Fruit fly (Drosophila melanogaster) whole organism: ENCODE measurements around the gene CG14096.
"Not testable (repeated sequence)": the region's sequence is repeated elsewhere in the genome, so short reads cannot be mapped to it uniquely, and the experiment has no call there.

Source experiments
- CG8478 ChIP-seq: fragments of >200 bp; optimal IDR thresholded peaks from 2 replicates; lab custom pipeline; 2018; ENCODE audit warnings: inconsistent platforms
- Dll ChIP-seq: fragments of >200 bp; optimal IDR thresholded peaks from 2 replicates; lab custom pipeline; 2017
- EcR ChIP-seq, 2 experiments: fragments of >200 bp; optimal IDR thresholded peaks; 2 replicates each; lab custom pipeline; 2017; ENCODE audit warnings: missing biosample characterization in 2 of 2, missing genetic modification characterization in 2 of 2, missing genetic modification reagents in 2 of 2
- pan ChIP-seq: fragments of >200 bp; optimal IDR thresholded peaks from 2 replicates; lab custom pipeline; 2017
- psq ChIP-seq: fragments of >200 bp; optimal IDR thresholded peaks from 2 replicates; lab custom pipeline; 2017
- usp ChIP-seq: fragments of >200 bp; optimal IDR thresholded peaks from 2 replicates; lab custom pipeline; 2017; ENCODE audit warnings: missing biosample characterization, missing genetic modification characterization, mixed read lengths

CG14096 gene

DNA sequence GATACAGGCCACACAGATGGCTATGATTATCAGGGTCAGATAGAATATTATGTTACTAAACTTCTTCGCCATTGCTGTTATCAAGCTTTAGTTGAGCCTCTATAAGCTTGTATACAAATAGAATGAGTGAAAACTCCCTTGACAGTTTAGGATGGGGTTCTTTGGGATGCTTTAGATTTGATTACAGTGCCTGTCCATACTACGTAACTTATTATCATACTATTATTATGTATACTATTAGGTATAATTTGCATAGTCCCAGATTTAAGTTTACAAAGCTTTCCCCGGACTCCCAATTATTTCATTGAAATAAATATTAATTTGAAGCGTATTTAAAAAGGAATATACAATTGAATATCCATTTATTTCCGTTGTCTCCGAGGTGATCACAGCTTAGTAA is 19.5 kb upstream of the CG14096 start, which contains the start of gene brv1:
TSS of gene brv1 (minus strand) at position 101 of the 400 bp plus-strand sequence.
- TF ChIP-seq CG8478 (lab: Kevin White, UChicago): no peak

DNA sequence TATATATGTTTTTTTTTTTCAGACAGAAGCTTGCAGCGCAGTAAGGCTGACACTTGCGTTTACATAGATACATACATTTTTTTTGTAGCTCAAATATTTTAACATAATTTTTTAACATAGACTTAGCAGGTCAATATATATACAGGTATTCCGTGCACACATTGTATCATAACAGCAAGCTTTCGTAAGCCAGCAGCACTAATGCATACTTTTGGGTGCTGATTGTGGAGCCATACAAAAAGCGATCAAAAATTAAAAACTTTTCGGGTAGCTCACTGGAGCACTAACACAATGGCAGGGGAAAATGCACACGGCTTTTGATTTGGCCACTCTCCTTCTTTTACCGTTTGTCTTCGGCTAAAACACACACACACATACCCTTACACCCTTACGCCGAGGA is 16.1 kb upstream of the CG14096 start:
- no peak for TF ChIP-seq CG8478 (lab: Kevin White, UChicago)
- no peak for TF ChIP-seq Dll (lab: Kevin White, UChicago)
- no peak for TF ChIP-seq psq (lab: Kevin White, UChicago)
- TF ChIP-seq usp: no peak
- no peak for TF ChIP-seq pan (lab: Kevin White, UChicago)
- TF ChIP-seq EcR (GFP tag; optimal IDR thresholded peaks at IDR 0.05; lab: Kevin White, UChicago): no peak

- no peak for TF ChIP-seq pan (lab: Kevin White, UChicago)
- TF ChIP-seq CG8478 (lab: Kevin White, UChicago): no peak
- TF ChIP-seq usp: no peak
- TF ChIP-seq EcR (GFP tag; optimal IDR thresholded peaks at IDR 0.05; lab: Kevin White, UChicago): no peak
- no peak for TF ChIP-seq psq (lab: Kevin White, UChicago)
- no peak for TF ChIP-seq Dll (lab: Kevin White, UChicago)
Observed at dm6 chr3L:19482014-19482413, 15.1 kb upstream of the CG14096 start.

DNA sequence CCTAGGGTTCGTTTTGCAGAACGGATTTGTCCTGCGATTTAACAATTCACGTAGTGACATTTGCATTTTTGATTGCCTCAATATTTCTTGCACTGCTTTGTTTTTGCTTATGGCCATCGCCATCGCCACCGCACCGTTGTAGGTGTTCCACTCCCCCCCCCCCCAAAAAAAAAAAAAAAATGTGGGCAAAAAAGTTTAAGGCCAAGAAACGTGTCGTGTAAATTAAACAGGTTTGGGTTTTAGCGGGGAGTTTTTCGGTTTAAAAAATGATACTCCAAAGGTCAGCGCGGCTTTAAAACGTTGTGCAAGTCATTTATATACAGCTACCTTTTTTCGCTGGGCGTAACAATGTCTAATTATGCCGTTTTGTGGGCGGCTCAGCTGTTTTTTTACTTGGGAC is 14.3 kb upstream of the CG14096 start:
- no peak for TF ChIP-seq usp
- no peak for TF ChIP-seq Dll (lab: Kevin White, UChicago)
- no peak for TF ChIP-seq EcR (GFP tag; optimal IDR thresholded peaks at IDR 0.05; lab: Kevin White, UChicago)
- TF ChIP-seq CG8478 (lab: Kevin White, UChicago): no peak

DNA sequence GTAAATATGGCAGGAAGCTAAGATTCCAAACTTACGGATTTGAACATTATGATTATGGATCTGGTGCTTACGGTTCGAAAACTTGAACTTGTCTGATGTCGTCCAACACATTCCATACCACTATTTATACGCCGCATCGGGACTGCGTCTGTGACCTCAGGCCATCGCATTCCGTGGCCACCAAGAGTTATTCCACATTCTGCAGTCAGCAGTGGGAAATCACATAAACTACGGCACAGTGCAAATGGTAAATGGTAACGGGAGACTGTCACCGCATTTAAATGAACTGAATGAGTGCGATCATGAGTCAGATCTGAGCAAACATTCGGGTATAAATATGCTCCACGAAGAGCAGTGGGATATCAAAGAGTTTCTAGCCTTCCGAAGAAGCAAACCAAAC is 8.6 kb upstream of the CG14096 start, which contains the start of the genes CG18294 and CG32213:
TSS of gene CG18294 (minus strand) at position 101 of the 400 bp plus-strand sequence.
TSS of gene CG32213 (plus strand) at position 362 of the 400 bp plus-strand sequence.
- TF ChIP-seq psq, pan, Dll (lab: Kevin White, UChicago): not testable (repeated sequence)

DNA sequence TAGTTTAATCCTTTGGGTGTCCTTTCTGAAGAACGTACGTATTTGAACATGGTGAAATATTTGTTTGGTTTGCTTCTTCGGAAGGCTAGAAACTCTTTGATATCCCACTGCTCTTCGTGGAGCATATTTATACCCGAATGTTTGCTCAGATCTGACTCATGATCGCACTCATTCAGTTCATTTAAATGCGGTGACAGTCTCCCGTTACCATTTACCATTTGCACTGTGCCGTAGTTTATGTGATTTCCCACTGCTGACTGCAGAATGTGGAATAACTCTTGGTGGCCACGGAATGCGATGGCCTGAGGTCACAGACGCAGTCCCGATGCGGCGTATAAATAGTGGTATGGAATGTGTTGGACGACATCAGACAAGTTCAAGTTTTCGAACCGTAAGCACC is 5.2 kb upstream of the CG14096 start, which contains the start of the genes 825-Oak and CG12519:
TSS of gene 825-Oak (minus strand) at position 101 of the 400 bp plus-strand sequence.
TSS of gene CG12519 (plus strand) at position 364 of the 400 bp plus-strand sequence.
- TF ChIP-seq usp; CG8478 (lab: Kevin White, UChicago); pan (lab: Kevin White, UChicago): not testable (repeated sequence)

DNA sequence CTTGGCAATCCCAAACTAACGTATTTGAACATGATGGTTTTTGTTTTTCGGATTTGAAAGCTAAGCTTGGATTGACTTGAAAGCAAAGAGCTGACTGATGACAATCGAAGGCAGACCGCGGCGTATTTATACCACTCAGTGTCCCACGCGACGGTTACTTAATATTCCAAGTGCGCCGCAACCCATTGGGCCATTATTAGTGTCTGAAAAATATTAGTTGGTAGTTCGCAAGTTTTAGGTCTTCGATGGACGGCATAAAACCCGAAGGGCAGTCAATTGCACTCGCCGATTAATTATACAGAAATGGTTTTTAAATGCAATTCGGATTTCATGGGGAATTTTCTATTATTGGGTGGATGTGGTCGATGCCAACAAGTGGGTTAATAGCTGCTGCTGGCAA is 2.2 kb downstream of the CG14096 start, which contains the start of gene CG14095:
TSS of gene CG14095 (minus strand) at position 101 of the 400 bp plus-strand sequence.
- TF ChIP-seq usp (no peak), pan (lab: Kevin White, UChicago) (no peak), EcR (GFP tag; optimal IDR thresholded peaks at IDR 0.05; lab: Kevin White, UChicago) (no peak), CG8478 (lab: Kevin White, UChicago) (no peak), Dll (lab: Kevin White, UChicago) (no peak), psq (lab: Kevin White, UChicago) (no peak)

DNA sequence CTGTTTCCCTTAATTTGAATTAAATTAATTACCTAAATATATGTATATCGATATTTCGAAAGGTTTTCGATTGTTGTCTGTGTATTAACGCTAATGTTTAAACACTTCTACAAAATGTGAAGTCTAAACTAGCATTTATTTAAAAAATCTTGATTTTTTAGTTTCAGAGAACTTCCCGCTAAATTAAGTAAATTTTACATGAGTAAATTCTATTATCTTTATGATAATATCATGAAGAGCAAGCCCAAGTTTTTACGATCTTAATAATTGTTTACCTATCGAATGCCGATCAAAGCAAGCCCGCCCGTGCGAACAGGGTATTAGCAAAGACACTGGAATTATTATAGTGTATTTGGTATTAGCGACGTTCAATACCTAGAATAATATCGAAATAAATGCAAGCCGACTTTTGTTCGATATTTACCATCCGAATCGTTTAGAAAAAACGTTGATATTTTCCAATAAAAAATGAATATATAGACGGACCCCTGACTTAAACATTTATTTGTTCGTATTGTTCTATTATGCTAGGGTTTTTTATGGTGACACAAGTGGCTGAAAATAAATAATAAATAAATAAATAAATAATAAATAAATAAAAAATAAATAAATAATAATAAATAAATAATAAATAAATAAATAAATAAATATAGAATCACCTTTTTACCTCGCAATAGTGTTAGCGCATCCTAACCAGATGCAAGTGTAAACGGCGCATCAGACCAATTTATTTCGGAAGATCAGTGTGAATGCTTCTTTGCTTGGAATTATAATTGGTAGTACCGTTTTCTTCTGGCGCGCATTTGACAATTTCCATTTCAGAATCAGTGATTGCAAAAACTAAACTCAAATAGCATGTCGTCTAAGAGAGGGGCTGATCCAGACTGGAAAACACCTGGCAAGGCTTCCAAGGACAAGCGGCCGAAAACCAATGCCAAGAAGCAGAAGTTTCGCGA is 20.2 kb downstream of the CG14096 start, which contains the start of the genes CG33062 and Chd3:
TSS of gene CG33062 (minus strand) at position 51 of the 956 bp plus-strand sequence.
TSS of gene Chd3 (plus strand) at position 780 of the 956 bp plus-strand sequence.
- no peak for TF ChIP-seq Dll (lab: Kevin White, UChicago)
- TF ChIP-seq CG8478 (lab: Kevin White, UChicago): no peak
- no peak for TF ChIP-seq usp
- no peak for TF ChIP-seq EcR (GFP tag; optimal IDR thresholded peaks at IDR 0.05; lab: Kevin White, UChicago)
- TF ChIP-seq pan (lab: Kevin White, UChicago): no peak
- no peak for TF ChIP-seq psq (lab: Kevin White, UChicago)

dm6 chr3L:19444092-19444491 is 22.8 kb downstream of the CG14096 start:
- no peak for TF ChIP-seq Dll (lab: Kevin White, UChicago)
- TF ChIP-seq pan (lab: Kevin White, UChicago): no peak
- TF ChIP-seq psq (lab: Kevin White, UChicago): no peak
- no peak for TF ChIP-seq EcR (GFP tag; optimal IDR thresholded peaks at IDR 0.05; lab: Kevin White, UChicago)
- no peak for TF ChIP-seq CG8478 (lab: Kevin White, UChicago)
- no peak for TF ChIP-seq usp

DNA sequence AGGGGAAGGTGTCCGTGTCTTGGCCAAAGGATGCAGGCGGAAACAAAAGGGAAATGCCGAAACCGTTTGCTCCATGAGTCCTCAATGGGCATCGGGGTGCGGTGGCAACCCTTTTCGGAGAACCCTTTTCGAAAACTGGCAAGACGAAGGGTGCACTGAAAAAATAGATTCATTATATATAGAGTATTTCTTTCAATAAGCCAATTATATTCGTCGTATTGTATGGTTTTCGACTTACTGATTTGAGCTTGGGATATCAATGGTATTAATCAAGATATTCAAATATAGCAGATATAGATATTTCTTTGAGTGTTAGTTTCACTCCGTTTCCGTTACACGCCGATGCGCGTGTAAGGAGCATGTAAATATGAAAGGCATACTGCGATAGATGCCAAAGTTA is 24.6 kb downstream of the CG14096 start:
- TF ChIP-seq pan (lab: Kevin White, UChicago) (no peak), EcR (GFP tag; optimal IDR thresholded peaks at IDR 0.05; lab: Kevin White, UChicago) (no peak)
